Worm (Caenorhabditis elegans): ENCODE data around the gene clec-223.

- no peak for TF ChIP-seq nhr-237 (tag; optimal IDR thresholded peaks at IDR 0.05)
- TF ChIP-seq snpc-4 (tag; optimal IDR thresholded peaks at IDR 0.05) = no peak
- no peak for TF ChIP-seq nhr-47 (tag; optimal IDR thresholded peaks at IDR 0.05)
- no peak for TF ChIP-seq mef-2 (tag; optimal IDR thresholded peaks at IDR 0.05)
- no peak for TF ChIP-seq efl-1 (optimal IDR thresholded peaks at IDR 0.05)
- TF ChIP-seq efl-1 (GFP tag; optimal IDR thresholded peaks at IDR 0.05 in 1 of 2) = no peak
- no peak for TF ChIP-seq fos-1 (tag; optimal IDR thresholded peaks at IDR 0.05)
- TF ChIP-seq sptf-1 (tag; optimal IDR thresholded peaks at IDR 0.05) = no peak
- TF ChIP-seq pqm-1 (tag; optimal IDR thresholded peaks at IDR 0.05) = no peak
- TF ChIP-seq blmp-1 (tag; optimal IDR thresholded peaks at IDR 0.05) = no peak
These were observed 19.7 kb downstream of the clec-223 start for ce11 chrV:11292682-11293081.
